Fruit fly (Drosophila melanogaster) whole organism, wandering third instar larva: ENCODE measurements around the gene Septin2.

Experiments
- Abd-B ChIP-seq: fragments of >200 bp; optimal IDR thresholded peaks from 2 replicates; lab custom pipeline; 2017; ENCODE audit warnings: missing biosample characterization, missing genetic modification characterization
- CG32264 ChIP-seq: fragments of 200-800 bp; sonication (Bioruptor generic); optimal IDR thresholded peaks from 2 replicates; lab custom pipeline; 2016; ENCODE audit warnings: missing biosample characterization, missing genetic modification characterization
- CG9705 ChIP-seq: fragments of 200-800 bp; sonication (Bioruptor generic); optimal IDR thresholded peaks from 2 replicates; lab custom pipeline; 2018; ENCODE audit warnings: missing biosample characterization, mild to moderate bottlenecking, missing genetic modification characterization
- CrebA ChIP-seq: fragments of 200-800 bp; sonication (Bioruptor generic); optimal IDR thresholded peaks from 2 replicates; lab custom pipeline; 2016; ENCODE audit warnings: missing biosample characterization, mild to moderate bottlenecking, missing genetic modification characterization, borderline replicate concordance
- Dfd ChIP-seq: fragments of >200 bp; optimal IDR thresholded peaks from 2 replicates; lab custom pipeline; 2017; ENCODE audit warnings: missing biosample characterization, missing genetic modification characterization
- Dif ChIP-seq: fragments of 200-275, 200-300 bp; sonication (Bioruptor generic); optimal IDR thresholded peaks from 2 replicates; lab custom pipeline; 2018; ENCODE audit warnings: missing biosample characterization, missing genetic modification characterization; ENCODE audit not compliant: partially characterized antibody
- GATAd ChIP-seq: sonication (Bioruptor generic); optimal IDR thresholded peaks from 2 replicates; lab custom pipeline; 2016; ENCODE audit warnings: missing biosample characterization, missing genetic modification characterization
- HLH106 ChIP-seq: fragments of 200-800 bp; optimal IDR thresholded peaks from 3 replicates; lab custom pipeline; 2019; ENCODE audit warnings: missing biosample characterization, mild to moderate bottlenecking, missing genetic modification characterization, moderate library complexity
- Hnf4 ChIP-seq: fragments of 200-800 bp; sonication (Bioruptor generic); optimal IDR thresholded peaks from 2 replicates; lab custom pipeline; 2016; ENCODE audit warnings: missing biosample characterization, mild to moderate bottlenecking, missing genetic modification characterization
- Hr78 ChIP-seq: fragments of >200 bp; optimal IDR thresholded peaks from 2 replicates; lab custom pipeline; 2017; ENCODE audit warnings: missing biosample characterization, missing genetic modification characterization
- Hr83 ChIP-seq: fragments of 200-300 bp; sonication (Bioruptor generic); optimal IDR thresholded peaks from 2 replicates; lab custom pipeline; 2016; ENCODE audit warnings: missing biosample characterization, mild to moderate bottlenecking, missing genetic modification characterization, moderate library complexity; ENCODE audit not compliant: poor library complexity, severe bottlenecking
- Jra ChIP-seq: sonication (Bioruptor generic); optimal IDR thresholded peaks from 2 replicates; lab custom pipeline; 2016; ENCODE audit warnings: missing biosample characterization, missing genetic modification characterization
- Mio ChIP-seq: sonication (Bioruptor generic); optimal IDR thresholded peaks from 2 replicates; lab custom pipeline; 2016; ENCODE audit warnings: missing biosample characterization, missing genetic modification characterization
- Myc ChIP-seq: fragments of >200 bp; optimal IDR thresholded peaks from 2 replicates; lab custom pipeline; 2017
- N ChIP-seq: fragments of >200 bp; optimal IDR thresholded peaks from 2 replicates; lab custom pipeline; 2018; ENCODE audit warnings: missing biosample characterization, missing external identifiers, missing genetic modification characterization
- OdsH ChIP-seq: fragments of 200-800 bp; sonication (Bioruptor generic); optimal IDR thresholded peaks from 2 replicates; lab custom pipeline; 2016; ENCODE audit warnings: missing biosample characterization, mild to moderate bottlenecking, missing genetic modification characterization
- Rel ChIP-seq, 2 experiments: fragments of 200-800 bp; sonication (Bioruptor generic) in 1 of 2; optimal IDR thresholded peaks; 2 replicates in 1 of 2; 3 replicates in 1 of 2; lab custom pipeline; 2016 to 2019; ENCODE audit warnings: mild to moderate bottlenecking in 2 of 2, missing biosample characterization in 2 of 2, missing genetic modification characterization in 2 of 2, moderate library complexity in 1 of 2
- Sp1 ChIP-seq: fragments of 200-800 bp; sonication (Bioruptor generic); optimal IDR thresholded peaks from 3 replicates; lab custom pipeline; 2019; ENCODE audit warnings: missing biosample characterization, mild to moderate bottlenecking, missing genetic modification characterization, moderate library complexity
- Vsx2 ChIP-seq: fragments of 200-300, 225-300 bp; sonication (Bioruptor generic); optimal IDR thresholded peaks from 2 replicates; lab custom pipeline; 2018; ENCODE audit warnings: missing biosample characterization, missing genetic modification characterization; ENCODE audit not compliant: partially characterized antibody
- br ChIP-seq: fragments of 200-800 bp; sonication (Bioruptor generic); optimal IDR thresholded peaks from 2 replicates; lab custom pipeline; 2016; ENCODE audit warnings: missing biosample characterization, missing genetic modification characterization
- brk ChIP-seq: fragments of 200-800 bp; sonication (Bioruptor generic); optimal IDR thresholded peaks from 2 replicates; lab custom pipeline; 2016; ENCODE audit warnings: missing biosample characterization, mild to moderate bottlenecking, missing genetic modification characterization
- dl ChIP-seq, 2 experiments: fragments of 175-275, 200-275 bp in 1 of 2; fragments of 200-275 bp in 1 of 2; sonication (Bioruptor generic); optimal IDR thresholded peaks; lab custom pipeline; 2018; ENCODE audit warnings: mild to moderate bottlenecking in 2 of 2, missing biosample characterization in 2 of 2, missing genetic modification characterization in 2 of 2, moderate library complexity in 2 of 2; ENCODE audit not compliant: partially characterized antibody in 2 of 2, insufficient read depth in 1 of 2
- dmrt93B ChIP-seq: fragments of 200-800 bp; sonication (Bioruptor generic); optimal IDR thresholded peaks from 2 replicates; lab custom pipeline; 2018; ENCODE audit warnings: missing biosample characterization, mild to moderate bottlenecking, missing genetic modification characterization
- dsf ChIP-seq: sonication (Bioruptor generic); optimal IDR thresholded peaks from 2 replicates; lab custom pipeline; 2016; ENCODE audit warnings: missing biosample characterization, missing genetic modification characterization, borderline replicate concordance
- ey ChIP-seq: fragments of 200-800 bp; sonication (Bioruptor generic); optimal IDR thresholded peaks from 2 replicates; lab custom pipeline; 2016; ENCODE audit warnings: missing biosample characterization, missing genetic modification characterization
- foxo ChIP-seq, 2 experiments: fragments of 200-800 bp; sonication (Bioruptor generic); optimal IDR thresholded peaks; 2 replicates in 1 of 2; 3 replicates in 1 of 2; lab custom pipeline; 2016 to 2017; ENCODE audit warnings: missing biosample characterization in 2 of 2, missing genetic modification characterization in 2 of 2
- fru ChIP-seq: fragments of 200-800 bp; sonication (Bioruptor generic); optimal IDR thresholded peaks from 3 replicates; lab custom pipeline; 2016; ENCODE audit warnings: missing biosample characterization, mild to moderate bottlenecking, missing genetic modification characterization
- h ChIP-seq: fragments of 200-800 bp; sonication (Bioruptor generic); optimal IDR thresholded peaks from 3 replicates; lab custom pipeline; 2016; ENCODE audit warnings: missing biosample characterization, mild to moderate bottlenecking, missing genetic modification characterization
- jim ChIP-seq: fragments of 175-275, 200-325 bp; sonication (Bioruptor generic); optimal IDR thresholded peaks from 2 replicates; lab custom pipeline; 2016; ENCODE audit warnings: missing biosample characterization, mild to moderate bottlenecking, missing genetic modification characterization
- lola ChIP-seq: fragments of >200 bp; optimal IDR thresholded peaks from 2 replicates; lab custom pipeline; 2017; ENCODE audit warnings: missing biosample characterization, missing genetic modification characterization
- pan ChIP-seq: fragments of >200 bp; optimal IDR thresholded peaks from 2 replicates; lab custom pipeline; 2017
- psq ChIP-seq: fragments of 200-800 bp; sonication (Bioruptor generic); optimal IDR thresholded peaks from 3 replicates; lab custom pipeline; 2017; ENCODE audit warnings: missing biosample characterization, mild to moderate bottlenecking, missing genetic modification characterization, moderate library complexity
- rgr ChIP-seq: fragments of 200-800 bp; sonication (Bioruptor generic); optimal IDR thresholded peaks from 3 replicates; lab custom pipeline; 2016; ENCODE audit warnings: missing biosample characterization, mild to moderate bottlenecking, missing genetic modification characterization
- sage ChIP-seq: fragments of 200-800 bp; sonication (Bioruptor generic); optimal IDR thresholded peaks from 2 replicates; lab custom pipeline; 2016; ENCODE audit warnings: missing biosample characterization, mild to moderate bottlenecking, missing genetic modification characterization
- sv ChIP-seq: fragments of 200-800 bp; sonication (Bioruptor generic); optimal IDR thresholded peaks from 3 replicates; lab custom pipeline; 2016; ENCODE audit warnings: missing biosample characterization, missing genetic modification characterization
- tai ChIP-seq: sonication (Bioruptor generic); optimal IDR thresholded peaks from 2 replicates; lab custom pipeline; 2016; ENCODE audit warnings: missing biosample characterization, missing genetic modification characterization
- usp ChIP-seq: fragments of >200 bp; optimal IDR thresholded peaks from 2 replicates; lab custom pipeline; 2017; ENCODE audit warnings: missing biosample characterization, missing genetic modification characterization
- woc ChIP-seq: sonication (Bioruptor generic); optimal IDR thresholded peaks from 2 replicates; lab custom pipeline; 2016; ENCODE audit warnings: missing biosample characterization, mild to moderate bottlenecking, missing genetic modification characterization

Gene Septin2

DNA sequence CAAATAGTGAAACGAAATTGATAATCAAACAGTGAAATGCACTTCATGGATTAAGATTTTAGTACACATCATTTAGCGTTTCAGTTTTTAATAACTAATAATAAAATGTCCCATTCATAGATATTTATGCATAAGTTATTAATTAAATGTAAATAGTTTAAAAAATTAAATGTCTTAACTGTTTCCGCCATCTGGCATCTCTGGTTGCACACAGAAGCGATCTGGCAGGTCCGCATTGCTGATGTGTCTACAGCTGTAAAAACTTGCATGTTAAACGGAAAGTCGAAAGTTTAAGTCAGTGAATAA, 277 bp upstream of the Septin2 start, which contains the start of gene Srp72 (continued):
- TF ChIP-seq Hr78 (GFP tag; lab: Kevin White, UChicago) (no peak), dl (GFP tag; optimal IDR thresholded peaks at IDR 0.05; lab: Kevin White, UChicago; ENCODE audit: insufficient read depth in 1 of 2, partially characterized antibody in 2 of 2) (no peak), foxo (GFP tag; optimal IDR thresholded peaks at IDR 0.05; lab: Kevin White, UChicago) (peak in 1 of 2 experiments; percentile 58), Abd-B (GFP tag; lab: Kevin White, UChicago) (no peak), Mio (GFP tag; lab: Kevin White, UChicago) (no peak), psq (peak; percentile 6), sv (GFP tag; lab: Kevin White, UChicago) (peak; percentile 48), pan (lab: Kevin White, UChicago) (no peak), Dif (GFP tag; lab: Kevin White, UChicago) (no peak)

DNA sequence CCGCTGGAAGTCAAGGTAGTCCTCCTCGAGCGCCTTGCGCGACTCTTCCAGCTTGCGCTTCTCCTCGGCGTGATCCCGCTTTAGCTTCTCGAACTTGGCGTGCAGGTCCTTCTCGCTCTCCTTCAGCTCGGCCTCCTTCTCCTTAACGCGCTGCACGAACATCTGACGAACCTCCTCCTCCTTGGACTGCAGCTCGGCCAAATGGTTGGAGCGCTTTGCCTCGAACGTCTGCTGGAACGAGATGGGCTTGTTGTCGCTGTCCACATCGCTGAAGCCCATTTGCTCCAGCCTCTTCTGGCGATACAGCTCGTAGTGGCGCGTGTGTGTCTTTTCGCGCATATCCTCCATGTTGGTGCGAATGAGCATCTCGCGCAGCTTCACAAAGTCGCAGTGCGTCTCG, 1.7 kb downstream of the Septin2 start:
- no peak for TF ChIP-seq Dfd
- no peak for TF ChIP-seq Dif (GFP tag; lab: Kevin White, UChicago)
- no peak for TF ChIP-seq sv (GFP tag; lab: Kevin White, UChicago)

DNA sequence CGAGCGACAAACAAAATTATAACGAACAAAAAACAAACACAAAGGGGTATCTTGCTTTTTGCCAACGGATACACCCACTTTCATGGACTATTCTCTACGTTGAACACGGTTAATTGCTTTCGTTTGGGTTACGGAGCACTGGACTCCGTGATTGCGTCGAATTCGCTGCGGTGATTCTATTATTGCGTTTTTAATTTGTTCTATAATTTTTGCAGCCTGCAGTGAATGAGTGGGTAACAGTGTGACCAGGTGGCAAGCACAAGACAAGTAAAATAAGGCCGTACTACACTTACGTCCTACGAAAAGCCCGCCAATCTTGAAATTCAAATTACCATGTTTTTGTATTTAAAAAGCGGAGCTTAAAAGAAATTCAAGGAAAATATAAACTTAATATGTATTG, 2.6 kb downstream of the Septin2 start, which contains the start of gene CG16953:
Gene CG16953, minus strand, starts transcription at position 268 of the 400 bp plus-strand sequence.
- TF ChIP-seq Hr78 (GFP tag; lab: Kevin White, UChicago) (no peak), tai (GFP tag; lab: Kevin White, UChicago) (no peak), GATAd (GFP tag; lab: Kevin White, UChicago) (no peak), OdsH (GFP tag; lab: Kevin White, UChicago) (no peak), N (GFP tag; lab: Kevin White, UChicago) (no peak), woc (no peak), h (no peak), Mio (GFP tag; lab: Kevin White, UChicago) (no peak), Sp1 (GFP tag; lab: Kevin White, UChicago) (peak; percentile 14), Rel (GFP tag; optimal IDR thresholded peaks at IDR 0.05; lab: Kevin White, UChicago) (no peak), Rel (tag; optimal IDR thresholded peaks at IDR 0.05; lab: Kevin White, UChicago) (peak; percentile 35), br (GFP tag; lab: Kevin White, UChicago) (peak; percentile 1), Dif (GFP tag; lab: Kevin White, UChicago) (no peak), jim (GFP tag; lab: Kevin White, UChicago) (no peak), Jra (GFP tag; lab: Kevin White, UChicago) (peak; percentile 28)
- TF ChIP-seq, all 38 proteins: peak for 4

DNA sequence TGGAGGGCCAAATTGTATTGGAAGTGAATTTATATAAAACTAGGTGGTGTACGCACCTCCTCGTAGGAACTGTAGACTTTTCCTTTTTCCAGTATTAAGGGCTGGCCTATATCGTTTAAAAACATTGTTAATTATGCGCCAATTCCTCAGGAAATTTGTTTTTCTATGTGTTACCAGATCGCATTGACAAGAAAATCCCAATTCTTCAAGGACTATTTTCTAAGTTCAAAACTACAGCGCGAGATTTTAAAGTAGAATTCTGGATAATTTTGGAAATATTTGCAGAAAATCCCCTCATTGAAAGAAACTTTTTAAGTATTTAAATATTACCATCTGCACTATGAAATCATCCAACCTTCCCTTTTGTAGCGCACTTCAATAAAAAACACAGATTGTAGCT, 6.8 kb downstream of the Septin2 start, which contains the start of gene CG34008:
Gene CG34008, minus strand, starts transcription at position 147 of the 400 bp plus-strand sequence.
- TF ChIP-seq Myc (lab: Kevin White, UChicago): no peak

DNA sequence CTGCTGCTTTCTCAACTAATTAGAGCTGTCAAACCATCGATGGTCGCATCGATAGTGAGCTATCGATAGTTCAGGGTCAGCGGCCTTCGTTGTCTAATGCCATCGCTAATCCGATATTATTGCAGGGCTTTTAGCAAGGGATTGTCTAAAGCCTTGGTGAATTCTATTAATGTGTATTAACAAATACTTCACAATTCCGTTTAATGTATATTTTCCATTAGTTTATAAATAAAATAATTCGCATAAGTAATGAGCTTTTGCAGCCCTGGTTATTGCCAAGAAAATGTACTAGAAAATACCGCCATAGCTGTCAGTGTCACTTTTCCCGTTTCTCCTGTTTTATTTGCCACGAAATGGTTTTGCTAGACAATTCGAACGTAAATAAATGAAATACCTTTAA, 8.3 kb downstream of the Septin2 start, which contains the start of the genes EloB and Srp14:
Gene EloB, minus strand, starts transcription at position 35 of the 400 bp plus-strand sequence.
Gene Srp14, plus strand, starts transcription at position 300 of the 400 bp plus-strand sequence.
- TF ChIP-seq br (GFP tag; lab: Kevin White, UChicago): peak; percentile 86
- no peak for TF ChIP-seq usp
- peak; percentile 83 for TF ChIP-seq Sp1 (GFP tag; lab: Kevin White, UChicago)
- no peak for TF ChIP-seq sage (GFP tag; lab: Kevin White, UChicago)
- TF ChIP-seq HLH106: peak; percentile 87
- no peak for TF ChIP-seq N (GFP tag; lab: Kevin White, UChicago)
- TF ChIP-seq Abd-B (GFP tag; lab: Kevin White, UChicago): no peak
- TF ChIP-seq Myc (lab: Kevin White, UChicago): no peak
- no peak for TF ChIP-seq GATAd (GFP tag; lab: Kevin White, UChicago)
- TF ChIP-seq ey (GFP tag; lab: Kevin White, UChicago): peak; percentile 86
- no peak for TF ChIP-seq Dif (GFP tag; lab: Kevin White, UChicago)
- peak; percentile 57 to 88 for TF ChIP-seq foxo (GFP tag; optimal IDR thresholded peaks at IDR 0.05; lab: Kevin White, UChicago)
- peak; percentile 88 for TF ChIP-seq rgr (GFP tag; lab: Kevin White, UChicago)
- peak; percentile 92 for TF ChIP-seq Jra (GFP tag; lab: Kevin White, UChicago)
- no peak for TF ChIP-seq dmrt93B (GFP tag; lab: Kevin White, UChicago)
- peak; percentile 83 for TF ChIP-seq fru
- TF ChIP-seq tai (GFP tag; lab: Kevin White, UChicago): no peak
- no peak for TF ChIP-seq dsf (GFP tag; lab: Kevin White, UChicago)
- no peak for TF ChIP-seq jim (GFP tag; lab: Kevin White, UChicago)
- TF ChIP-seq CrebA (GFP tag; lab: Kevin White, UChicago): no peak
- TF ChIP-seq Mio (GFP tag; lab: Kevin White, UChicago): no peak
- TF ChIP-seq CG32264 (GFP tag; lab: Kevin White, UChicago): peak; percentile 49
- peak; percentile 80 for TF ChIP-seq OdsH (GFP tag; lab: Kevin White, UChicago)
- peak; percentile 71 for TF ChIP-seq CG9705 (GFP tag; lab: Kevin White, UChicago)
- TF ChIP-seq lola (GFP tag; lab: Kevin White, UChicago): no peak
- TF ChIP-seq Rel (GFP tag; optimal IDR thresholded peaks at IDR 0.05; lab: Kevin White, UChicago): no peak
- TF ChIP-seq Rel (tag; optimal IDR thresholded peaks at IDR 0.05; lab: Kevin White, UChicago): peak; percentile 68
- TF ChIP-seq sv (GFP tag; lab: Kevin White, UChicago): peak; percentile 77
- TF ChIP-seq Dfd: no peak
- peak; percentile 74 for TF ChIP-seq psq
- TF ChIP-seq brk: no peak
- no peak for TF ChIP-seq Vsx2
- peak; percentile 92 for TF ChIP-seq Hnf4 (GFP tag; lab: Kevin White, UChicago)
- TF ChIP-seq Hr83 (GFP tag; lab: Kevin White, UChicago): peak; percentile 81
- TF ChIP-seq pan (lab: Kevin White, UChicago): no peak
- TF ChIP-seq h: peak; percentile 86
